Worm (Caenorhabditis elegans) whole organism, L3 larva: ENCODE measurements around the gene nhr-206.
"Not testable (repeated sequence)": the region's sequence is repeated elsewhere in the genome, so short reads cannot be mapped to it uniquely, and the experiment has no call there.

ENCODE experiments used
- R02D3.7 ChIP-seq: fragments of 150-350 bp; optimal IDR thresholded peaks from 2 replicates; lab custom pipeline; 2014; ENCODE audit warnings: missing biosample characterization, missing genetic modification characterization
- ZK546.5 ChIP-seq: sonication (generic microtip); optimal IDR thresholded peaks from 2 replicates; lab custom pipeline; 2017; ENCODE audit warnings: missing biosample characterization, missing genetic modification characterization
- aly-2 ChIP-seq: fragments of 150-350 bp; optimal IDR thresholded peaks from 2 replicates; lab custom pipeline; 2014; ENCODE audit warnings: missing biosample characterization, missing genetic modification characterization
- ama-1 ChIP-seq: fragments of 150-350 bp; optimal IDR thresholded peaks from 2 replicates; lab custom pipeline; 2018
- ceh-16 ChIP-seq: sonication (generic microtip); optimal IDR thresholded peaks from 2 replicates; lab custom pipeline; 2017; ENCODE audit warnings: missing biosample characterization, missing genetic modification characterization
- ceh-28 ChIP-seq: fragments of 150-350 bp; optimal IDR thresholded peaks from 2 replicates; lab custom pipeline; 2014; ENCODE audit warnings: missing biosample characterization, missing genetic modification reagents, missing genetic modification characterization
- ceh-82 ChIP-seq: fragments of 150-350 bp; optimal IDR thresholded peaks from 2 replicates; lab custom pipeline; 2014; ENCODE audit warnings: missing biosample characterization, missing genetic modification characterization
- ceh-9 ChIP-seq: sonication (generic microtip); optimal IDR thresholded peaks from 2 replicates; lab custom pipeline; 2018; ENCODE audit warnings: missing biosample characterization, missing genetic modification characterization
- daf-12 ChIP-seq: fragments of 150-350 bp; optimal IDR thresholded peaks from 2 replicates; lab custom pipeline; 2014; ENCODE audit warnings: missing biosample characterization, missing genetic modification reagents, missing genetic modification characterization
- egl-27 ChIP-seq: sonication (generic microtip); optimal IDR thresholded peaks from 4 replicates; lab custom pipeline; 2017; ENCODE audit warnings: missing biosample characterization, missing genetic modification reagents, missing genetic modification characterization
- elt-1 ChIP-seq: fragments of 150-350 bp; optimal IDR thresholded peaks from 2 replicates; lab custom pipeline; 2014; ENCODE audit warnings: missing biosample characterization, missing genetic modification characterization
- elt-2 ChIP-seq: sonication (generic microtip); optimal IDR thresholded peaks from 2 replicates; lab custom pipeline; 2016; ENCODE audit warnings: missing genetic modification reagents, mild to moderate bottlenecking, missing genetic modification characterization, missing compliant biosample characterization
- elt-3 ChIP-seq, 3 experiments: fragments of 150-350 bp in 1 of 3; sonication (generic microtip) in 2 of 3; optimal IDR thresholded peaks; 2 replicates in 2 of 3; 4 replicates in 1 of 3; lab custom pipeline; 2014 to 2017; ENCODE audit warnings: missing biosample characterization in 3 of 3, missing genetic modification characterization in 3 of 3
- eor-1 ChIP-seq, 2 experiments: fragments of 150-350 bp; optimal IDR thresholded peaks; 2 replicates each; lab custom pipeline; 2014 to 2018; ENCODE audit warnings: missing biosample characterization in 2 of 2, missing genetic modification characterization in 2 of 2
- fkh-10 ChIP-seq: sonication (generic microtip); optimal IDR thresholded peaks from 2 replicates; lab custom pipeline; 2017; ENCODE audit warnings: missing biosample characterization, missing genetic modification reagents, missing genetic modification characterization
- fkh-2 ChIP-seq: fragments of 150-350 bp; optimal IDR thresholded peaks from 2 replicates; lab custom pipeline; 2014; ENCODE audit warnings: missing biosample characterization, missing genetic modification reagents, missing genetic modification characterization
- jun-1 ChIP-seq: fragments of 150-350 bp; optimal IDR thresholded peaks from 2 replicates; lab custom pipeline; 2014; ENCODE audit warnings: missing biosample characterization, missing genetic modification reagents, missing genetic modification characterization
- lin-15B ChIP-seq: fragments of 150-350 bp; optimal IDR thresholded peaks from 2 replicates; lab custom pipeline; 2014; ENCODE audit warnings: missing biosample characterization, missing genetic modification characterization
- lin-39 ChIP-seq: fragments of 150-350 bp; optimal IDR thresholded peaks from 2 replicates; lab custom pipeline; 2018; ENCODE audit warnings: missing biosample characterization, missing genetic modification reagents, missing genetic modification characterization
- lsy-12 ChIP-seq: sonication (generic microtip); optimal IDR thresholded peaks from 2 replicates; lab custom pipeline; 2016; ENCODE audit warnings: mild to moderate bottlenecking, missing genetic modification characterization, missing compliant biosample characterization
- mdl-1 ChIP-seq: fragments of 150-350 bp; optimal IDR thresholded peaks from 2 replicates; lab custom pipeline; 2014; ENCODE audit warnings: missing biosample characterization, missing genetic modification characterization
- mml-1 ChIP-seq: fragments of 150-350 bp; sonication (generic microtip); optimal IDR thresholded peaks from 3 replicates; lab custom pipeline; 2014; ENCODE audit warnings: missing biosample characterization, missing genetic modification characterization
- nhr-11 ChIP-seq: fragments of 150-350 bp; optimal IDR thresholded peaks from 2 replicates; lab custom pipeline; 2014; ENCODE audit warnings: missing biosample characterization, missing genetic modification characterization
- nhr-23 ChIP-seq: fragments of 150-350 bp; optimal IDR thresholded peaks from 2 replicates; lab custom pipeline; 2014; ENCODE audit warnings: missing biosample characterization, missing genetic modification reagents, missing genetic modification characterization
- nhr-237 ChIP-seq: fragments of 150-350 bp; optimal IDR thresholded peaks from 2 replicates; lab custom pipeline; 2014; ENCODE audit warnings: missing biosample characterization, missing genetic modification characterization
- nhr-43 ChIP-seq: sonication (generic microtip); optimal IDR thresholded peaks from 2 replicates; lab custom pipeline; 2016; ENCODE audit warnings: mild to moderate bottlenecking, missing genetic modification characterization, missing compliant biosample characterization; ENCODE audit not compliant: poor library complexity, severe bottlenecking
- nhr-67 ChIP-seq: fragments of 150-350 bp; optimal IDR thresholded peaks from 2 replicates; lab custom pipeline; 2014; ENCODE audit warnings: missing biosample characterization, missing genetic modification characterization
- nhr-76 ChIP-seq: fragments of 150-350 bp; sonication (generic microtip); optimal IDR thresholded peaks from 5 replicates; lab custom pipeline; 2014; ENCODE audit warnings: missing biosample characterization, missing genetic modification characterization
- pqm-1 ChIP-seq: fragments of 150-350 bp; optimal IDR thresholded peaks from 2 replicates; lab custom pipeline; 2017; ENCODE audit warnings: missing biosample characterization, missing genetic modification characterization, inconsistent platforms
- skn-1 ChIP-seq: fragments of 150-350 bp; optimal IDR thresholded peaks from 2 replicates; lab custom pipeline; 2014; ENCODE audit warnings: missing biosample characterization, missing genetic modification characterization
- snpc-4 ChIP-seq: fragments of 150-350 bp; optimal IDR thresholded peaks from 2 replicates; lab custom pipeline; 2014; ENCODE audit warnings: missing biosample characterization, missing genetic modification characterization
- tbx-2 ChIP-seq: sonication (generic microtip); optimal IDR thresholded peaks from 2 replicates; lab custom pipeline; 2016; ENCODE audit warnings: mild to moderate bottlenecking, missing genetic modification characterization, missing compliant biosample characterization
- unc-39 ChIP-seq: sonication (generic microtip); optimal IDR thresholded peaks from 4 replicates; lab custom pipeline; 2017; ENCODE audit warnings: missing biosample characterization, missing genetic modification characterization
- ztf-4 ChIP-seq: fragments of 150-350 bp; optimal IDR thresholded peaks from 2 replicates; lab custom pipeline; 2014; ENCODE audit warnings: missing biosample characterization, missing genetic modification characterization

nhr-206 gene

ce11 chrV:12114693-12115092 lies 22.9 kb downstream of the nhr-206 start, which contains the start of gene spin-1:
spin-1 (plus strand) TSS chrV:12114993.
- TF ChIP-seq aly-2 (tag; lab: Kevin White, UChicago) (no peak), nhr-43 (tag; lab: Kevin White, UChicago) (no peak), eor-1 (tag; optimal IDR thresholded peaks at IDR 0.05; lab: Kevin White, UChicago) (no peak), skn-1 (tag; lab: Kevin White, UChicago) (no peak), elt-2 (tag; lab: Kevin White, UChicago) (no peak), R02D3.7 (tag; lab: Kevin White, UChicago) (no peak), pqm-1 (tag; lab: Kevin White, UChicago) (no peak), snpc-4 (no peak), mdl-1 (tag; lab: Kevin White, UChicago) (no peak), jun-1 (tag; lab: Kevin White, UChicago) (no peak), fkh-10 (GFP tag; lab: Kevin White, UChicago) (no peak), unc-39 (no peak), ztf-4 (tag; lab: Kevin White, UChicago) (no peak)

ce11 chrV:12115150-12115549 lies 23.3 kb downstream of the nhr-206 start:
- TF ChIP-seq R02D3.7 (tag; lab: Kevin White, UChicago) (no peak), elt-2 (tag; lab: Kevin White, UChicago) (peak; percentile 17), tbx-2 (no peak), elt-3 (tag; optimal IDR thresholded peaks at IDR 0.05; lab: Kevin White, UChicago) (no peak), ceh-28 (no peak), pqm-1 (tag; lab: Kevin White, UChicago) (peak; percentile 14), ceh-82 (no peak)

- TF ChIP-seq egl-27 (tag; lab: Kevin White, UChicago) (no peak), ceh-9 (tag; lab: Kevin White, UChicago) (no peak), nhr-67 (tag; lab: Kevin White, UChicago) (no peak), mml-1 (tag; lab: Kevin White, UChicago) (no peak), lsy-12 (tag; lab: Kevin White, UChicago) (no peak), nhr-11 (tag; lab: Kevin White, UChicago) (no peak), nhr-23 (tag; lab: Kevin White, UChicago) (no peak), ama-1 (lab: Kevin White, UChicago) (no peak), nhr-76 (no peak), ceh-16 (no peak), elt-3 (tag; optimal IDR thresholded peaks at IDR 0.05; lab: Kevin White, UChicago) (no peak), jun-1 (tag; lab: Kevin White, UChicago) (no peak)
These were observed 25.8 kb downstream of the nhr-206 start, which contains the start of gene C13C4.8 for ce11 chrV:12117567-12118053. C13C4.8 (plus strand) TSS chrV:12118003.

ce11 chrV:12120381-12120780 lies 28.6 kb downstream of the nhr-206 start, which contains the start of gene C13C4.7:
C13C4.7 (minus strand) TSS chrV:12120481.
- TF ChIP-seq ama-1 (lab: Kevin White, UChicago) (no peak), unc-39 (no peak), aly-2 (tag; lab: Kevin White, UChicago) (no peak), eor-1 (tag; optimal IDR thresholded peaks at IDR 0.05; lab: Kevin White, UChicago) (no peak), lin-39 (tag; lab: Kevin White, UChicago) (no peak)
- TF ChIP-seq, all 47 proteins: peak for 0

- TF ChIP-seq skn-1 (tag; lab: Kevin White, UChicago) (no peak), elt-2 (tag; lab: Kevin White, UChicago) (peak; percentile 10), elt-3 (tag; optimal IDR thresholded peaks at IDR 0.05; lab: Kevin White, UChicago) (no peak), elt-1 (tag; lab: Kevin White, UChicago) (no peak), fkh-2 (tag; lab: Kevin White, UChicago) (no peak), lin-15B (tag; lab: Kevin White, UChicago) (no peak), daf-12 (tag; lab: Kevin White, UChicago) (no peak)
These were observed 29.5 kb downstream of the nhr-206 start, which contains the start of gene C13C4.6 for ce11 chrV:12121274-12121673. C13C4.6 (plus strand) TSS chrV:12121574.

- not testable (repeated sequence) for TF ChIP-seq nhr-237, fkh-2, ZK546.5 (tag; lab: Kevin White, UChicago)
These were observed 38.9 kb downstream of the nhr-206 start, which contains the start of gene C27A7.6 for ce11 chrV:12130688-12131087. C27A7.6 (minus strand) TSS chrV:12130788.
